Fruit fly (Drosophila melanogaster) whole organism, pupa: ENCODE results near the gene BckdhA.

Experiments used
- CG10348 ChIP-seq: fragments of 200-800 bp; sonication (Bioruptor generic); IDR thresholded peaks from 2 replicates; pipeline ENCODE4 v1.3.6; 2022; ENCODE audit warnings: missing biosample characterization, missing genetic modification characterization
- CG9948 ChIP-seq: fragments of 200-800 bp; sonication (Bioruptor generic); optimal IDR thresholded peaks from 2 replicates; lab custom pipeline; 2018; ENCODE audit warnings: missing biosample characterization, mild to moderate bottlenecking, missing genetic modification characterization, moderate library complexity

- no peak for TF ChIP-seq CG9948 (tag; lab: Kevin White, UChicago)
- no peak for TF ChIP-seq CG10348 (GFP tag; lab: Robert Waterston, UW)
Measured at dm6 chr3R:9604445-9605020, 48.9 kb downstream of the BckdhA start.
